Fruit fly (Drosophila melanogaster) whole organism, embryonic: Measurements from ENCODE around the gene Rpn10.

Experiments used
- CG10267 ChIP-seq: fragments of 200-800 bp; sonication (Bioruptor generic); optimal IDR thresholded peaks from 2 replicates; lab custom pipeline; 2018; ENCODE audit warnings: missing biosample characterization, mild to moderate bottlenecking, missing genetic modification characterization, moderate library complexity
- CG13775 ChIP-seq: fragments of 200-800 bp; sonication (Bioruptor generic); optimal IDR thresholded peaks from 3 replicates; lab custom pipeline; 2017; ENCODE audit warnings: missing biosample characterization, mild to moderate bottlenecking, missing genetic modification characterization
- CG1602 ChIP-seq: fragments of 200-800 bp; sonication (Bioruptor generic); optimal IDR thresholded peaks from 3 replicates; lab custom pipeline; 2016; ENCODE audit warnings: missing biosample characterization, missing genetic modification characterization
- CG16863 ChIP-seq: fragments of 200-800 bp; sonication (Bioruptor generic); optimal IDR thresholded peaks from 3 replicates; lab custom pipeline; 2016; ENCODE audit warnings: missing biosample characterization, missing genetic modification characterization
- CG17361 ChIP-seq: fragments of 200-800 bp; sonication (Bioruptor generic); IDR thresholded peaks from 3 replicates; pipeline ENCODE4 v1.3.6; 2022; ENCODE audit warnings: missing biosample characterization, missing genetic modification characterization
- CG18262 ChIP-seq: fragments of 200-800 bp; optimal IDR thresholded peaks from 3 replicates; lab custom pipeline; 2019; ENCODE audit warnings: missing biosample characterization, mild to moderate bottlenecking, missing genetic modification characterization, moderate library complexity
- CG7556 ChIP-seq: fragments of 200-800 bp; sonication (Bioruptor generic); optimal IDR thresholded peaks from 2 replicates; lab custom pipeline; 2017; ENCODE audit warnings: missing biosample characterization, mild to moderate bottlenecking, missing genetic modification characterization
- CG9727 ChIP-seq: fragments of 200-800 bp; sonication (Bioruptor generic); optimal IDR thresholded peaks from 3 replicates; lab custom pipeline; 2017; ENCODE audit warnings: missing biosample characterization, mild to moderate bottlenecking, missing genetic modification characterization
- Poxn ChIP-seq: fragments of 200-800 bp; sonication (Bioruptor generic); IDR thresholded peaks from 2 replicates; pipeline ENCODE4 v1.3.6; 2022; ENCODE audit warnings: missing biosample characterization, missing genetic modification characterization
- ara ChIP-seq: fragments of 200-800 bp; sonication (Bioruptor generic); IDR thresholded peaks from 2 replicates; pipeline ENCODE4 v1.3.6; 2022; ENCODE audit warnings: missing biosample characterization, missing genetic modification characterization
- bsh ChIP-seq, 2 experiments: fragments of 200-800 bp; sonication (Bioruptor generic); optimal IDR thresholded peaks; 2 replicates each; lab custom pipeline; 2017 to 2018; ENCODE audit warnings: mild to moderate bottlenecking in 2 of 2, missing biosample characterization in 2 of 2, missing genetic modification characterization in 2 of 2, moderate library complexity in 1 of 2
- chn ChIP-seq: fragments of 200-800 bp; sonication (Bioruptor generic); optimal IDR thresholded peaks from 2 replicates; lab custom pipeline; 2016; ENCODE audit warnings: missing biosample characterization, missing genetic modification characterization
- eyg ChIP-seq: fragments of 200-800 bp; sonication (Bioruptor generic); optimal IDR thresholded peaks from 3 replicates; lab custom pipeline; 2016; ENCODE audit warnings: missing biosample characterization, missing genetic modification characterization
- gem ChIP-seq: fragments of 200-800 bp; sonication (Bioruptor generic); optimal IDR thresholded peaks from 2 replicates; lab custom pipeline; 2019; ENCODE audit warnings: missing biosample characterization, mild to moderate bottlenecking, missing genetic modification characterization, moderate library complexity
- phol ChIP-seq: fragments of 200-800 bp; sonication (Bioruptor generic); optimal IDR thresholded peaks from 3 replicates; lab custom pipeline; 2018; ENCODE audit warnings: missing biosample characterization, mild to moderate bottlenecking, missing genetic modification characterization, moderate library complexity
- vnd ChIP-seq: fragments of 200-800 bp; sonication (Bioruptor generic); IDR thresholded peaks from 3 replicates; pipeline ENCODE4 v1.3.6; 2022; ENCODE audit warnings: missing biosample characterization, missing genetic modification characterization; ENCODE audit not compliant: partially characterized antibody
- z ChIP-seq: fragments of 200-800 bp; sonication (Bioruptor generic); IDR thresholded peaks from 3 replicates; pipeline ENCODE4 v1.3.6; 2022; ENCODE audit warnings: missing biosample characterization, missing genetic modification characterization

Gene Rpn10

dm6 chr3L:21585397-21585796 lies 48.6 kb downstream of the Rpn10 start (continued):
- TF ChIP-seq chn = peak; percentile 8
- peak; percentile 10 for TF ChIP-seq CG7556
- TF ChIP-seq CG17361 = peak; percentile 59; the same call in 2 of the 3 replicates
- peak; percentile 19 for TF ChIP-seq CG1602 (GFP tag; lab: Kevin White, UChicago)
- TF ChIP-seq ara (GFP tag; lab: Robert Waterston, UW) = peak; percentile 34; the same call in 1 of the 2 replicates
- peak; percentile 38 for TF ChIP-seq CG9727
- TF ChIP-seq CG10267 (tag; lab: Kevin White, UChicago) = peak; percentile 23
- TF ChIP-seq CG13775 (GFP tag; lab: Kevin White, UChicago) = peak; percentile 10
- TF ChIP-seq phol (tag; lab: Kevin White, UChicago) = peak; percentile 1
- peak in 1 of 2 experiments; percentile 52 for TF ChIP-seq bsh (GFP tag; optimal IDR thresholded peaks at IDR 0.05; lab: Kevin White, UChicago)
- TF ChIP-seq eyg (GFP tag; lab: Kevin White, UChicago) = no peak
- peak; percentile 51 for TF ChIP-seq CG18262
- peak; percentile 24 for TF ChIP-seq CG16863 (GFP tag; lab: Kevin White, UChicago)
- TF ChIP-seq gem (tag; lab: Kevin White, UChicago) = peak; percentile 40
- TF ChIP-seq Poxn = no peak

dm6 chr3L:21586528-21586927 lies 49.7 kb downstream of the Rpn10 start, which contains the start of gene TfAP-2:
Gene TfAP-2 (plus strand): TSS chr3L:21586828.
- no peak for TF ChIP-seq z (GFP tag; lab: Robert Waterston, UW)
- TF ChIP-seq vnd (GFP tag; lab: Robert Waterston, UW) = 0 out of 3 replicates have a peak, but pooled peaks have one; percentile 20
